Worm (Caenorhabditis elegans) whole organism, L1 larva: ENCODE results near the gene Y47D7A.6.
A peak's percentile ranks its signal among the peaks of the same experiment; 100 is the strongest.

ENCODE experiments used
- C04F5.9 ChIP-seq: sonication (generic microtip); optimal IDR thresholded peaks from 2 replicates; lab custom pipeline; 2016; ENCODE audit warnings: missing genetic modification characterization, missing compliant biosample characterization
- C16A3.4 ChIP-seq: fragments of 150-350 bp; optimal IDR thresholded peaks from 2 replicates; lab custom pipeline; 2014; ENCODE audit warnings: missing biosample characterization, missing genetic modification characterization
- aha-1 ChIP-seq: fragments of 150-350 bp; optimal IDR thresholded peaks from 2 replicates; lab custom pipeline; 2014; ENCODE audit warnings: missing biosample characterization, missing genetic modification characterization
- aly-2 ChIP-seq: fragments of 150-350 bp; optimal IDR thresholded peaks from 2 replicates; lab custom pipeline; 2014; ENCODE audit warnings: missing biosample characterization, missing genetic modification characterization
- ama-1 ChIP-seq: fragments of 150-350 bp; optimal IDR thresholded peaks from 2 replicates; lab custom pipeline; 2014
- ceh-63 ChIP-seq: fragments of 200-800 bp; sonication (Bioruptor generic); optimal IDR thresholded peaks from 2 replicates; lab custom pipeline; 2018; ENCODE audit warnings: mild to moderate bottlenecking, missing genetic modification characterization, missing compliant biosample characterization
- ceh-8 ChIP-seq: fragments of 200-800 bp; sonication (Bioruptor generic); optimal IDR thresholded peaks from 2 replicates; lab custom pipeline; 2018; ENCODE audit warnings: mild to moderate bottlenecking, missing genetic modification characterization, moderate library complexity, missing compliant biosample characterization
- ceh-90 ChIP-seq: sonication (generic microtip); optimal IDR thresholded peaks from 2 replicates; lab custom pipeline; 2016; ENCODE audit warnings: missing genetic modification characterization, missing compliant biosample characterization
- ces-1 ChIP-seq: fragments of 150-350 bp; optimal IDR thresholded peaks from 2 replicates; lab custom pipeline; 2014; ENCODE audit warnings: missing biosample characterization, missing genetic modification reagents, missing genetic modification characterization
- efl-1 ChIP-seq, 4 experiments: fragments of 150-350 bp; optimal IDR thresholded peaks in 3 of 4; peaks in 1 of 4; 1 replicate in 1 of 4; 2 replicates in 3 of 4; lab custom pipeline; 2014; ENCODE audit warnings: missing biosample characterization in 2 of 4, missing genetic modification characterization in 2 of 4, missing genetic modification reagents in 2 of 4
- egl-13 ChIP-seq: sonication (generic microtip); optimal IDR thresholded peaks from 2 replicates; lab custom pipeline; 2016; ENCODE audit warnings: missing genotype, missing genetic modification reagents, missing genetic modification characterization, missing compliant biosample characterization
- egl-27 ChIP-seq, 2 experiments: fragments of 150-350 bp in 1 of 2; sonication (generic microtip); optimal IDR thresholded peaks; 3 replicates each; lab custom pipeline; 2017 to 2018; ENCODE audit warnings: missing biosample characterization in 2 of 2, missing genetic modification characterization in 2 of 2, missing genetic modification reagents in 2 of 2
- elt-2 ChIP-seq: sonication (generic microtip); optimal IDR thresholded peaks from 2 replicates; lab custom pipeline; 2016; ENCODE audit warnings: missing genetic modification characterization, mild to moderate bottlenecking, inconsistent platforms, missing compliant biosample characterization, missing genetic modification reagents
- elt-3 ChIP-seq, 6 experiments: fragments of 150-350 bp in 1 of 6; sonication (generic microtip); optimal IDR thresholded peaks; 2 replicates each; lab custom pipeline; 2017 to 2018; ENCODE audit warnings: missing biosample characterization in 6 of 6, missing genetic modification characterization in 6 of 6, inconsistent platforms in 1 of 6
- fkh-10 ChIP-seq: sonication (generic microtip); optimal IDR thresholded peaks from 2 replicates; lab custom pipeline; 2017; ENCODE audit warnings: missing biosample characterization, missing genetic modification reagents, missing genetic modification characterization
- fkh-4 ChIP-seq: sonication (generic microtip); optimal IDR thresholded peaks from 2 replicates; lab custom pipeline; 2016; ENCODE audit warnings: missing compliant biosample characterization, missing genetic modification characterization, borderline replicate concordance
- fkh-8 ChIP-seq: sonication (generic microtip); optimal IDR thresholded peaks from 2 replicates; lab custom pipeline; 2016; ENCODE audit warnings: mild to moderate bottlenecking, missing genetic modification characterization, missing compliant biosample characterization
- hlh-17 ChIP-seq: fragments of 200-800 bp; sonication (Bioruptor generic); optimal IDR thresholded peaks from 2 replicates; lab custom pipeline; 2018; ENCODE audit warnings: missing genetic modification characterization, mild to moderate bottlenecking, missing compliant biosample characterization, moderate library complexity, borderline replicate concordance
- hlh-4 ChIP-seq: sonication (generic microtip); optimal IDR thresholded peaks from 2 replicates; lab custom pipeline; 2016; ENCODE audit warnings: mild to moderate bottlenecking, missing genetic modification characterization, missing compliant biosample characterization
- jun-1 ChIP-seq: fragments of 150-350 bp; optimal IDR thresholded peaks from 2 replicates; lab custom pipeline; 2014; ENCODE audit warnings: missing biosample characterization, missing genetic modification reagents, missing genetic modification characterization
- lin-13 ChIP-seq: fragments of 150-350 bp; optimal IDR thresholded peaks from 2 replicates; lab custom pipeline; 2014; ENCODE audit warnings: missing biosample characterization, missing genetic modification reagents, missing genetic modification characterization
- lin-14 ChIP-seq: fragments of 200-800 bp; sonication (Bioruptor generic); optimal IDR thresholded peaks from 2 replicates; lab custom pipeline; 2018; ENCODE audit warnings: mild to moderate bottlenecking, missing genetic modification characterization, moderate library complexity, missing compliant biosample characterization
- lin-39 ChIP-seq: fragments of 150-350 bp; optimal IDR thresholded peaks from 2 replicates; lab custom pipeline; 2014; ENCODE audit warnings: missing biosample characterization, missing genetic modification reagents, missing genetic modification characterization
- lir-3 ChIP-seq: sonication (generic microtip); optimal IDR thresholded peaks from 2 replicates; lab custom pipeline; 2016; ENCODE audit warnings: mild to moderate bottlenecking, missing genetic modification characterization, moderate library complexity, missing compliant biosample characterization; ENCODE audit not compliant: poor library complexity
- nhr-11 ChIP-seq: fragments of 150-350 bp; optimal IDR thresholded peaks from 2 replicates; lab custom pipeline; 2014; ENCODE audit warnings: missing biosample characterization, missing genetic modification characterization
- nhr-77 ChIP-seq: fragments of 150-350 bp; optimal IDR thresholded peaks from 2 replicates; lab custom pipeline; 2014; ENCODE audit warnings: missing biosample characterization, missing genetic modification characterization
- nhr-84 ChIP-seq: sonication (generic microtip); optimal IDR thresholded peaks from 2 replicates; lab custom pipeline; 2017; ENCODE audit warnings: missing biosample characterization, missing genetic modification characterization
- pag-3 ChIP-seq: sonication (generic microtip); optimal IDR thresholded peaks from 2 replicates; lab custom pipeline; 2017; ENCODE audit warnings: missing genetic modification characterization, mild to moderate bottlenecking, missing compliant biosample characterization, antibody characterized with exemption, borderline replicate concordance; ENCODE audit not compliant: insufficient read depth
- pax-3 ChIP-seq: fragments of 200-800 bp; sonication (Bioruptor generic); optimal IDR thresholded peaks from 2 replicates; lab custom pipeline; 2018; ENCODE audit warnings: mild to moderate bottlenecking, missing genetic modification characterization, moderate library complexity, missing compliant biosample characterization
- rnt-1 ChIP-seq: sonication (generic microtip); optimal IDR thresholded peaks from 2 replicates; lab custom pipeline; 2016; ENCODE audit warnings: mild to moderate bottlenecking, missing genetic modification characterization, moderate library complexity, missing compliant biosample characterization
- snpc-4 ChIP-seq: fragments of 150-350 bp; optimal IDR thresholded peaks from 2 replicates; lab custom pipeline; 2014; ENCODE audit warnings: missing biosample characterization, missing genetic modification characterization
- sox-4 ChIP-seq: sonication (generic microtip); optimal IDR thresholded peaks from 2 replicates; lab custom pipeline; 2016; ENCODE audit warnings: missing genetic modification characterization, missing compliant biosample characterization
- unc-30 ChIP-seq: sonication (generic microtip); optimal IDR thresholded peaks from 2 replicates; lab custom pipeline; 2017; ENCODE audit warnings: missing biosample characterization, missing genetic modification characterization
- unc-62 ChIP-seq: fragments of 150-350 bp; optimal IDR thresholded peaks from 2 replicates; lab custom pipeline; 2014; ENCODE audit warnings: missing biosample characterization, missing genetic modification reagents, missing genetic modification characterization
- zip-4 ChIP-seq: fragments of 200-800 bp; sonication (Bioruptor generic); optimal IDR thresholded peaks from 2 replicates; lab custom pipeline; 2018; ENCODE audit warnings: mild to moderate bottlenecking, missing genetic modification characterization, moderate library complexity, missing compliant biosample characterization
- ztf-11 ChIP-seq, 2 experiments: sonication (generic microtip); optimal IDR thresholded peaks; 2 replicates each; lab custom pipeline; 2016 to 2017; ENCODE audit warnings: missing genetic modification characterization in 2 of 2, missing biosample characterization in 1 of 2, missing compliant biosample characterization in 1 of 2

Gene Y47D7A.6

ce11 chrV:4396257-4396656, 21.8 kb downstream of the Y47D7A.6 start, which contains the start of gene F13A2.3:
Gene F13A2.3, minus strand, starts transcription at chrV:4396357.
- no peak for TF ChIP-seq unc-30 (tag; lab: Kevin White, UChicago)
- no peak for TF ChIP-seq C16A3.4
- TF ChIP-seq zip-4 (GFP tag; lab: Kevin White, UChicago) = no peak
- no peak for TF ChIP-seq pag-3 (tag; lab: Kevin White, UChicago)
- TF ChIP-seq hlh-4 = no peak
- TF ChIP-seq fkh-10 (GFP tag; lab: Kevin White, UChicago) = no peak
- TF ChIP-seq nhr-84 = no peak
- no peak for TF ChIP-seq jun-1 (tag; lab: Kevin White, UChicago)
- no peak for TF ChIP-seq sox-4 (tag; lab: Kevin White, UChicago)
- no peak for TF ChIP-seq egl-13 (tag; lab: Kevin White, UChicago)

- TF ChIP-seq snpc-4 (tag; lab: Kevin White, UChicago) = no peak
- no peak for TF ChIP-seq lir-3 (tag; lab: Kevin White, UChicago)
- no peak for TF ChIP-seq egl-13 (tag; lab: Kevin White, UChicago)
- TF ChIP-seq rnt-1 (tag; lab: Kevin White, UChicago) = no peak
These were observed 30.1 kb downstream of the Y47D7A.6 start for ce11 chrV:4387916-4388315.

- TF ChIP-seq fkh-8 (tag; lab: Kevin White, UChicago) (peak; percentile 8), ceh-90 (tag; lab: Kevin White, UChicago) (peak; percentile 27), ceh-8 (GFP tag; lab: Kevin White, UChicago) (peak; percentile 74), fkh-4 (tag; lab: Kevin White, UChicago) (no peak)
These were observed 30.6 kb downstream of the Y47D7A.6 start, which contains the start of gene F13A2.9 for ce11 chrV:4387402-4387801. Gene F13A2.9, minus strand, starts transcription at chrV:4387502.

- no peak for TF ChIP-seq nhr-11
- no peak for TF ChIP-seq aha-1
These were observed 31.8 kb downstream of the Y47D7A.6 start, which contains the start of gene F13A2.10 for ce11 chrV:4386173-4386572. Gene F13A2.10, minus strand, starts transcription at chrV:4386273.

- no peak for TF ChIP-seq ama-1 (lab: Kevin White, UChicago)
- TF ChIP-seq pax-3 (tag; lab: Kevin White, UChicago) = no peak
- TF ChIP-seq lin-39 (tag; lab: Kevin White, UChicago) = no peak
- no peak for TF ChIP-seq lin-13 (GFP tag; lab: Kevin White, UChicago)
- TF ChIP-seq ces-1 (GFP tag; lab: Kevin White, UChicago) = no peak
- no peak for TF ChIP-seq hlh-17 (GFP tag; lab: Kevin White, UChicago)
- TF ChIP-seq ceh-63 (GFP tag; lab: Kevin White, UChicago) = no peak
- TF ChIP-seq elt-2 = no peak
- no peak for TF ChIP-seq ztf-11 (tag; optimal IDR thresholded peaks at IDR 0.05; lab: Kevin White, UChicago)
- no peak for TF ChIP-seq lin-14 (GFP tag; lab: Kevin White, UChicago)
- TF ChIP-seq hlh-4 = no peak
- TF ChIP-seq aly-2 (tag; lab: Kevin White, UChicago) = no peak
- no peak for TF ChIP-seq egl-27 (tag; optimal IDR thresholded peaks at IDR 0.05; lab: Kevin White, UChicago)
- no peak for TF ChIP-seq nhr-77 (tag; lab: Kevin White, UChicago)
- TF ChIP-seq elt-3 (tag; optimal IDR thresholded peaks at IDR 0.05; lab: Kevin White, UChicago) = no peak
- TF ChIP-seq unc-62 (GFP tag; lab: Kevin White, UChicago) = no peak
- TF ChIP-seq aha-1 = no peak
- no peak for TF ChIP-seq C04F5.9 (tag; lab: Kevin White, UChicago)
- no peak for TF ChIP-seq efl-1 (optimal IDR thresholded peaks at IDR 0.05; lab: Kevin White, UChicago)
- TF ChIP-seq efl-1 (GFP tag; optimal IDR thresholded peaks at IDR 0.05 in 1 of 2; lab: Kevin White, UChicago) = no peak
These were observed 33.5 kb downstream of the Y47D7A.6 start, which contains the start of gene F13A2.2 for ce11 chrV:4384482-4384881. Gene F13A2.2, minus strand, starts transcription at chrV:4384582.
